Worm (Caenorhabditis elegans) whole organism, young adult: ENCODE measurements around the gene C55C3.7.

ENCODE experiments used
- ZK185.1 ChIP-seq: sonication (generic microtip); optimal IDR thresholded peaks from 2 replicates; lab custom pipeline; 2016; ENCODE audit warnings: mild to moderate bottlenecking, missing genetic modification characterization, missing compliant biosample characterization; ENCODE audit not compliant: poor library complexity, severe bottlenecking
- gei-17 ChIP-seq: fragments of 200-800 bp; sonication (Bioruptor generic); optimal IDR thresholded peaks from 2 replicates; lab custom pipeline; 2018; ENCODE audit warnings: mild to moderate bottlenecking, missing genetic modification characterization, missing compliant biosample characterization
- hmg-1.2 ChIP-seq: fragments of 200-800 bp; sonication (Bioruptor generic); IDR thresholded peaks from 2 replicates; pipeline ENCODE4 v1.3.6; 2022; ENCODE audit warnings: missing genetic modification reagents, missing genetic modification characterization, missing compliant biosample characterization
- lin-26 ChIP-seq: fragments of 200-800 bp; sonication (Bioruptor generic); IDR thresholded peaks from 2 replicates; pipeline ENCODE4 v1.3.6; 2022; ENCODE audit warnings: missing genetic modification reagents, missing genetic modification characterization, missing compliant biosample characterization
- nfya-1 ChIP-seq: sonication (generic microtip); optimal IDR thresholded peaks from 2 replicates; lab custom pipeline; 2017; ENCODE audit warnings: antibody characterized with exemption, missing compliant biosample characterization, missing genetic modification characterization, borderline replicate concordance; ENCODE audit not compliant: insufficient read depth
- nhr-90 ChIP-seq: sonication (generic microtip); optimal IDR thresholded peaks from 2 replicates; lab custom pipeline; 2016; ENCODE audit warnings: missing genotype, mild to moderate bottlenecking, missing genetic modification characterization, missing compliant biosample characterization
- unc-62 ChIP-seq: fragments of 150-350 bp; optimal IDR thresholded peaks from 2 replicates; lab custom pipeline; 2014; ENCODE audit warnings: missing biosample characterization, missing genetic modification reagents, missing genetic modification characterization
- ztf-18 ChIP-seq: sonication (generic microtip); optimal IDR thresholded peaks from 2 replicates; lab custom pipeline; 2016; ENCODE audit warnings: missing genotype, mild to moderate bottlenecking, missing genetic modification characterization, missing compliant biosample characterization

DNA sequence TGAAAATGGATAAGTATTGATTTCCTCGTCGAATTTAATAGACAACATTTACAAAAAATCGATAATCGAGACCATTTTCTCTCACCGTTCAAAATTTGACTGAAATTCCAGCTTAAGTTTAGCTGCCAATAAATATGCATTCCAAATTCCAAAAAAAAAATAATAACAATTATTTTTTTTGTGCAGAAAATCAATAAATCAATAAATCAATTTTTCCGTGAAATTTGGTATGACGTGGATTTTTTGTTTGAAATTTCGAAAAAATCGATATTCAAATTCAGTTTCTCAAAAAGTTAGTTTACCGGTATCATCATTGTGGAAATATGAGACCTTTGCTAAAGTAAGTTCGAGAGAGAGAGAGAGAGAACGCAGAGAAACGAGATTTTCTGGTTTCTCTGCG is 2.6 kb upstream of the C55C3.7 start, which contains the start of gene C55C3.3:
- TF ChIP-seq nhr-90 (tag; lab: Kevin White, UChicago) (no peak), ZK185.1 (tag; lab: Kevin White, UChicago) (no peak), unc-62 (GFP tag; lab: Kevin White, UChicago) (no peak), ztf-18 (tag; lab: Kevin White, UChicago) (no peak), hmg-1.2 (no peak), nfya-1 (tag; lab: Kevin White, UChicago) (no peak), gei-17 (GFP tag; lab: Kevin White, UChicago) (no peak), lin-26 (no peak)
